Worm (Caenorhabditis elegans) whole organism, L3 larva: ENCODE data around the gene Y48B6A.10.

Experiments used
- ZK546.5 ChIP-seq: sonication (generic microtip); optimal IDR thresholded peaks from 2 replicates; lab custom pipeline; 2017; ENCODE audit warnings: missing biosample characterization, missing genetic modification characterization
- ama-1 ChIP-seq: fragments of 150-350 bp; optimal IDR thresholded peaks from 2 replicates; lab custom pipeline; 2018
- ceh-28 ChIP-seq: fragments of 150-350 bp; optimal IDR thresholded peaks from 2 replicates; lab custom pipeline; 2014; ENCODE audit warnings: missing biosample characterization, missing genetic modification reagents, missing genetic modification characterization
- ceh-82 ChIP-seq: fragments of 150-350 bp; optimal IDR thresholded peaks from 2 replicates; lab custom pipeline; 2014; ENCODE audit warnings: missing biosample characterization, missing genetic modification characterization
- daf-12 ChIP-seq: fragments of 150-350 bp; optimal IDR thresholded peaks from 2 replicates; lab custom pipeline; 2014; ENCODE audit warnings: missing biosample characterization, missing genetic modification reagents, missing genetic modification characterization
- egl-27 ChIP-seq: sonication (generic microtip); optimal IDR thresholded peaks from 4 replicates; lab custom pipeline; 2017; ENCODE audit warnings: missing biosample characterization, missing genetic modification reagents, missing genetic modification characterization
- elt-1 ChIP-seq: fragments of 150-350 bp; optimal IDR thresholded peaks from 2 replicates; lab custom pipeline; 2014; ENCODE audit warnings: missing biosample characterization, missing genetic modification characterization
- elt-2 ChIP-seq: sonication (generic microtip); optimal IDR thresholded peaks from 2 replicates; lab custom pipeline; 2016; ENCODE audit warnings: missing genetic modification reagents, mild to moderate bottlenecking, missing genetic modification characterization, missing compliant biosample characterization
- elt-3 ChIP-seq, 3 experiments: fragments of 150-350 bp in 1 of 3; sonication (generic microtip) in 2 of 3; optimal IDR thresholded peaks; 2 replicates in 2 of 3; 4 replicates in 1 of 3; lab custom pipeline; 2014 to 2017; ENCODE audit warnings: missing biosample characterization in 3 of 3, missing genetic modification characterization in 3 of 3
- fkh-10 ChIP-seq: sonication (generic microtip); optimal IDR thresholded peaks from 2 replicates; lab custom pipeline; 2017; ENCODE audit warnings: missing biosample characterization, missing genetic modification reagents, missing genetic modification characterization
- fkh-2 ChIP-seq: fragments of 150-350 bp; optimal IDR thresholded peaks from 2 replicates; lab custom pipeline; 2014; ENCODE audit warnings: missing biosample characterization, missing genetic modification reagents, missing genetic modification characterization
- fos-1 ChIP-seq: fragments of 150-350 bp; optimal IDR thresholded peaks from 2 replicates; lab custom pipeline; 2014; ENCODE audit warnings: missing biosample characterization, missing genetic modification characterization
- hmg-11 ChIP-seq: sonication (generic microtip); optimal IDR thresholded peaks from 2 replicates; lab custom pipeline; 2016; ENCODE audit warnings: missing genetic modification characterization, missing compliant biosample characterization
- jun-1 ChIP-seq: fragments of 150-350 bp; optimal IDR thresholded peaks from 2 replicates; lab custom pipeline; 2014; ENCODE audit warnings: missing biosample characterization, missing genetic modification reagents, missing genetic modification characterization
- lin-15B ChIP-seq: fragments of 150-350 bp; optimal IDR thresholded peaks from 2 replicates; lab custom pipeline; 2014; ENCODE audit warnings: missing biosample characterization, missing genetic modification characterization
- lin-39 ChIP-seq: fragments of 150-350 bp; optimal IDR thresholded peaks from 2 replicates; lab custom pipeline; 2018; ENCODE audit warnings: missing biosample characterization, missing genetic modification reagents, missing genetic modification characterization
- mdl-1 ChIP-seq: fragments of 150-350 bp; optimal IDR thresholded peaks from 2 replicates; lab custom pipeline; 2014; ENCODE audit warnings: missing biosample characterization, missing genetic modification characterization
- nfya-1 ChIP-seq: sonication (generic microtip); optimal IDR thresholded peaks from 2 replicates; lab custom pipeline; 2017; ENCODE audit warnings: missing genetic modification characterization, mild to moderate bottlenecking, missing compliant biosample characterization, antibody characterized with exemption, moderate library complexity; ENCODE audit not compliant: insufficient read depth
- nhr-11 ChIP-seq: fragments of 150-350 bp; optimal IDR thresholded peaks from 2 replicates; lab custom pipeline; 2014; ENCODE audit warnings: missing biosample characterization, missing genetic modification characterization
- nhr-23 ChIP-seq: fragments of 150-350 bp; optimal IDR thresholded peaks from 2 replicates; lab custom pipeline; 2014; ENCODE audit warnings: missing biosample characterization, missing genetic modification reagents, missing genetic modification characterization
- nhr-25 ChIP-seq: sonication (generic microtip); optimal IDR thresholded peaks from 2 replicates; lab custom pipeline; 2017; ENCODE audit warnings: missing biosample characterization, missing genetic modification characterization
- nhr-28 ChIP-seq: fragments of 150-350 bp; optimal IDR thresholded peaks from 2 replicates; lab custom pipeline; 2014; ENCODE audit warnings: missing biosample characterization, missing genetic modification characterization
- nhr-43 ChIP-seq: sonication (generic microtip); optimal IDR thresholded peaks from 2 replicates; lab custom pipeline; 2016; ENCODE audit warnings: mild to moderate bottlenecking, missing genetic modification characterization, missing compliant biosample characterization; ENCODE audit not compliant: poor library complexity, severe bottlenecking
- nhr-67 ChIP-seq: fragments of 150-350 bp; optimal IDR thresholded peaks from 2 replicates; lab custom pipeline; 2014; ENCODE audit warnings: missing biosample characterization, missing genetic modification characterization
- nhr-76 ChIP-seq: fragments of 150-350 bp; sonication (generic microtip); optimal IDR thresholded peaks from 5 replicates; lab custom pipeline; 2014; ENCODE audit warnings: missing biosample characterization, missing genetic modification characterization
- pha-4 ChIP-seq: fragments of 150-350 bp; optimal IDR thresholded peaks from 2 replicates; lab custom pipeline; 2014; ENCODE audit warnings: missing biosample characterization, missing genetic modification reagents, missing genetic modification characterization
- pqm-1 ChIP-seq: fragments of 150-350 bp; optimal IDR thresholded peaks from 2 replicates; lab custom pipeline; 2017; ENCODE audit warnings: missing biosample characterization, missing genetic modification characterization, inconsistent platforms
- sea-2 ChIP-seq: fragments of 150-350 bp; sonication (generic microtip); optimal IDR thresholded peaks from 4 replicates; lab custom pipeline; 2014; ENCODE audit warnings: missing biosample characterization, missing genetic modification reagents, missing genetic modification characterization
- skn-1 ChIP-seq: fragments of 150-350 bp; optimal IDR thresholded peaks from 2 replicates; lab custom pipeline; 2014; ENCODE audit warnings: missing biosample characterization, missing genetic modification characterization
- snpc-4 ChIP-seq: fragments of 150-350 bp; optimal IDR thresholded peaks from 2 replicates; lab custom pipeline; 2014; ENCODE audit warnings: missing biosample characterization, missing genetic modification characterization
- unc-39 ChIP-seq: sonication (generic microtip); optimal IDR thresholded peaks from 4 replicates; lab custom pipeline; 2017; ENCODE audit warnings: missing biosample characterization, missing genetic modification characterization
- unc-62 ChIP-seq: fragments of 150-350 bp; sonication (generic microtip); optimal IDR thresholded peaks from 4 replicates; lab custom pipeline; 2014; ENCODE audit warnings: missing biosample characterization, missing genetic modification reagents, missing genetic modification characterization
- ztf-11 ChIP-seq: fragments of 150-350 bp; optimal IDR thresholded peaks from 2 replicates; lab custom pipeline; 2014; ENCODE audit warnings: missing biosample characterization, missing genetic modification characterization

Y48B6A.10 gene

DNA sequence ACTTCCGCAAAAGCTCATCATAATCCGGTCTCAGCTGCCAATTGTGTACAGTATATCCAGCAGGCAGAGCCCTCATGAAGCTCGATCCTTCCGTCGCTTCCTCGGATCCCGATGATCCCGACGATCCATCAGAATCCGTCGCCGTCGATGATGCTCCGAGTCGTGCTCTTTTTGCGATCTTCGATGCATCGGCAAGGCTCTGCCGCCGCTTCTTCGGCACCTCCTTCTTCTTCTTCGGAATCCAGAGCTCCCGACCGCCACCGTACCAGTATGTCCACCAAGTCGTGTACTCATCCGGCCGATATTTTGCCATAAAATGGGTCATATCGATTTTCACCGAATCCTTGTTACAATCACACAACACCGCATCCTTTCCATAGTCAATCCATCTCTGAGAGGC, 25.7 kb downstream of the Y48B6A.10 start:
- TF ChIP-seq ztf-11, result no peak
- no peak for TF ChIP-seq nhr-23 (tag; lab: Kevin White, UChicago)
- TF ChIP-seq, all 47 proteins: peak for 0

DNA sequence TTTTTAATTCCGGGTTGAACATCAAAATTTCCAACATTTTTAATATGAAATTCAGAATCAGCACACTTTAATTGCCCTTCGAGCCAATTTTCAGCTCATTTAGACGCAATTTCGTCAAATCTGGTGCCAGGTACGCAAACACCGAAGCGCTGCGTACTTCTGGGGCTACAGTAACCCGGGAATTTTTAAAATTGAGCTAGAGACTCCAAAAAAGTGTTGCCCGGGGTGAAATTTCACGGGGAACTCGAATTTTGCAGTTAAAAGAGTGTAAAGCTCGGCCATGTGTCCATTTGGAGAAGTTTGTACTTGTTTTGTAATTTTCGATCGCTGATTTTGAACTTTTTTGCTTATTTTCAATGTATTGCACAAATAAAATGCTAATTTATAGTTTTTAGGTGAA, 28.1 kb downstream of the Y48B6A.10 start:
- TF ChIP-seq unc-39 (tag; lab: Kevin White, UChicago), result no peak
- TF ChIP-seq elt-3 (tag; optimal IDR thresholded peaks at IDR 0.05; lab: Kevin White, UChicago), result no peak
- TF ChIP-seq nhr-11 (tag; lab: Kevin White, UChicago), result no peak
- TF ChIP-seq elt-2 (tag; lab: Kevin White, UChicago), result no peak
- TF ChIP-seq mdl-1, result no peak
- no peak for TF ChIP-seq fkh-2 (tag; lab: Kevin White, UChicago)
- TF ChIP-seq ceh-82 (tag; lab: Kevin White, UChicago), result no peak
- TF ChIP-seq sea-2, result no peak
- TF ChIP-seq lin-15B (tag; lab: Kevin White, UChicago), result no peak
- TF ChIP-seq fkh-10 (GFP tag; lab: Kevin White, UChicago), result no peak
- TF ChIP-seq jun-1, result no peak

DNA sequence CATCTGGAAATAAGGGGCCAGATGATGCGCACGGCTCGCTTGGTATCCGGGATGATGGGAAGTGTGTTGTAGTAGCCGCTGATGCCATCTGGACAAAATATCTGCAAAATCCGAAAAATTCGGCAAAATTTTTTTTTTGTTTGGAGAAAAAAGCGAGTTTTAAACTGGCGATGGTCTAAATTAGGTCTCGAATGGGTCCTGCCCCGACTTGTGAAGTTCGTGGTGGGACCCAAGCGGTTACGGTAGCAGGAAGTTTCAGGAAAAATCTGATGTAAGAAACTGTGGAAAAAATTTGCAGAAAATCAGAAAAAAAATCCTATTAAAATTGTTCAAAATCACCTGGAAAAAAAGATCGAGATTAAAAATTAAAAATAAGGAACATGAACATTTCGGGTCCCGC, 29.3 kb downstream of the Y48B6A.10 start, which contains the start of gene jmjd-2:
jmjd-2 (minus strand) TSS at position 101 of the 400 bp plus-strand sequence.
- TF ChIP-seq fos-1 (tag; lab: Kevin White, UChicago), result no peak

DNA sequence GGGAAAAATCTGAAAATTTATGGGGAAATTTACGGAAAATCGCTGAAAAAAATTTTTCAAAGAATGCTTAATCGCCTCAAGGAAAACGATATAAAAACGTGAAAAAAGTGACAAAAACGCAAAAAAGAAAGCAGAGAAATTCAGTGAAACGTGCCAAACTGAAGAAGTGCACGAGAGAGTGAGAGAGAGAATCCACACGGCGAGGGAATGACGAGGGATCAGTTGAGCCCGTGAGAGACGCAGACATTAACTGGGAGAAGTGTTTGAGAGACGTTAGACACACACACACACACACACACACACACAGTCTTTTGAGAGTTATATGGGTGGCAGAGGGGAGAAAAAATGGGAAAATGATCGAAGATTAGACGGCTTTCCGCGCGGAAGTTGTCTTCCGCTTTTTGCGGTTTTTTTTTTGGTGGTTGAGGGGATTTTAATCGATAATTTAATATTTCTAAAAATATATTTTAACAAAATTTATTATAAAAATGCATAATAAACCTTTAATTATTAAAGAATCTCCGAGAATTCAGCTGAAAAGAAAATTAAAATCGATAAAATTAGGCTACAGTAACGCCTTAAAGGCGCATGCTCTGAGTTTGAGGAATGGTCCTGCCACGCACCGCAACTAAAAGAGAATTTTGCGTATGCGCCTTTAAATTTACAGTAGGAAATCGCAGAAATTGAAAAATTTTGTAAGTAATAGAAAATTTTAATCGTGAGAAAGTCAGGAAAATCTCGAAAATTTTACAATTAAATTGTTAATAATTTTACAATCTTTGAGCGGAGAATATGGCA, 30.4 kb downstream of the Y48B6A.10 start:
- TF ChIP-seq unc-39 (tag; lab: Kevin White, UChicago) (no peak), nhr-23 (tag; lab: Kevin White, UChicago) (peak; percentile 22), nhr-25 (tag; lab: Kevin White, UChicago) (peak; percentile 47), skn-1 (tag; lab: Kevin White, UChicago) (peak; percentile 45), egl-27 (no peak), snpc-4 (tag; lab: Kevin White, UChicago) (peak; percentile 20), elt-2 (tag; lab: Kevin White, UChicago) (peak; percentile 40), lin-39 (tag; lab: Kevin White, UChicago) (peak; percentile 66), jun-1 (peak; percentile 11), ZK546.5 (tag; lab: Kevin White, UChicago) (no peak), mdl-1 (peak; percentile 35), pha-4 (tag; lab: Kevin White, UChicago) (peak; percentile 74), fkh-10 (GFP tag; lab: Kevin White, UChicago) (peak; percentile 32), elt-1 (peak; percentile 19), nhr-28 (tag; lab: Kevin White, UChicago) (no peak), ceh-82 (tag; lab: Kevin White, UChicago) (no peak), nfya-1 (peak; percentile 82), hmg-11 (tag; lab: Kevin White, UChicago) (peak; percentile 88), fkh-2 (tag; lab: Kevin White, UChicago) (no peak), ama-1 (no peak), lin-15B (tag; lab: Kevin White, UChicago) (peak; percentile 71), nhr-76 (no peak), daf-12 (tag; lab: Kevin White, UChicago) (no peak)

DNA sequence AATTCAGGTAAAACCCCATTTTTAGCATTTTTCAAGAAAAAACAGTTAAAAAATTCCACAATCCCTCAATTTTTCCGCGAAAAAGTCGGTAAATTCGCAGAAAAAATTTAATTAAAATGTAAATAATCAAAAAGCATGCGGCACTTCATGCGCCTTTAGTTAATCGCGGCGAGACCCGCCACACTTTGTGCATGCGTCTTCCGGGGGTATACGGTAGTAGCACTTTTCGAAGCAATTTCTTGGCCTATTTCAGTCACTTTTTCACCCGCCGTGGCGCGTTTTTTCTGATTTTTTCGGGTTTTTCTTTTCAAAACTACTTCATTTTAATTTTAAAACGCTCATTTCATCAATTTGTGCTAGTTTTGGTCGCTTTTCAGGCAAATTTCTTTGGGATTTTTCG, 33.0 kb downstream of the Y48B6A.10 start:
- TF ChIP-seq unc-62 (GFP tag; lab: Kevin White, UChicago) (no peak), daf-12 (tag; lab: Kevin White, UChicago) (no peak), pha-4 (tag; lab: Kevin White, UChicago) (no peak), nhr-67 (tag; lab: Kevin White, UChicago) (no peak), pqm-1 (tag; lab: Kevin White, UChicago) (no peak), ceh-28 (tag; lab: Kevin White, UChicago) (no peak), fkh-2 (tag; lab: Kevin White, UChicago) (no peak), fkh-10 (GFP tag; lab: Kevin White, UChicago) (no peak), ZK546.5 (tag; lab: Kevin White, UChicago) (no peak), nfya-1 (no peak), nhr-43 (no peak), hmg-11 (tag; lab: Kevin White, UChicago) (no peak)
- TF ChIP-seq, all 47 proteins: peak for 0
